Fruit fly (Drosophila melanogaster) whole organism, wandering third instar larva: ENCODE measurements around the gene CG8086.

Experiments
- ey ChIP-seq: fragments of 200-800 bp; sonication (Bioruptor generic); optimal IDR thresholded peaks from 2 replicates; lab custom pipeline; 2016; ENCODE audit warnings: missing biosample characterization, missing genetic modification characterization
- rgr ChIP-seq: fragments of 200-800 bp; sonication (Bioruptor generic); optimal IDR thresholded peaks from 3 replicates; lab custom pipeline; 2016; ENCODE audit warnings: missing biosample characterization, mild to moderate bottlenecking, missing genetic modification characterization

dm6 chr2L:8204996-8205567 is 52.2 kb downstream of the CG8086 start, which contains the start of gene SLC5A11:
- peak; percentile 90 for TF ChIP-seq rgr (GFP tag; lab: Kevin White, UChicago)
- peak; percentile 90 for TF ChIP-seq ey
